Worm (Caenorhabditis elegans) whole organism, mixed stage, embryonic: Measurements from ENCODE around the gene C15B12.3.

Experiments used
- blmp-1 ChIP-seq: fragments of 150-350 bp; optimal IDR thresholded peaks from 2 replicates; lab custom pipeline; 2014; ENCODE audit warnings: missing biosample characterization, missing genetic modification characterization
- cnd-1 ChIP-seq: fragments of 200-800 bp; sonication (Bioruptor generic); optimal IDR thresholded peaks from 2 replicates; lab custom pipeline; 2018; ENCODE audit warnings: mild to moderate bottlenecking, missing genetic modification characterization, missing compliant biosample characterization
- drap-1 ChIP-seq: fragments of 200-800 bp; sonication (Bioruptor generic); optimal IDR thresholded peaks from 3 replicates; lab custom pipeline; 2018; ENCODE audit warnings: mild to moderate bottlenecking, missing genetic modification characterization, missing compliant biosample characterization
- flh-1 ChIP-seq: fragments of 200-800 bp; sonication (Bioruptor generic); optimal IDR thresholded peaks from 2 replicates; lab custom pipeline; 2018; ENCODE audit warnings: mild to moderate bottlenecking, missing genetic modification characterization, moderate library complexity, missing compliant biosample characterization
- tbx-8 ChIP-seq: fragments of 200-800 bp; sonication (Bioruptor generic); optimal IDR thresholded peaks from 2 replicates; lab custom pipeline; 2018; ENCODE audit warnings: mild to moderate bottlenecking, missing genetic modification characterization, moderate library complexity, missing compliant biosample characterization
- unc-120 ChIP-seq: sonication (generic microtip); optimal IDR thresholded peaks from 2 replicates; lab custom pipeline; 2017; ENCODE audit warnings: missing genetic modification characterization, missing compliant biosample characterization; ENCODE audit not compliant: poor library complexity, severe bottlenecking
- unc-62 ChIP-seq: fragments of 150-350 bp; optimal IDR thresholded peaks from 2 replicates; lab custom pipeline; 2014; ENCODE audit warnings: missing biosample characterization, missing genetic modification reagents, missing genetic modification characterization

- no peak for TF ChIP-seq tbx-8 (GFP tag; lab: Kevin White, UChicago)
- no peak for TF ChIP-seq drap-1 (GFP tag; lab: Kevin White, UChicago)
- no peak for TF ChIP-seq unc-62 (GFP tag; lab: Kevin White, UChicago)
- no peak for TF ChIP-seq cnd-1 (tag; lab: Kevin White, UChicago)
- no peak for TF ChIP-seq blmp-1 (tag; lab: Kevin White, UChicago)
- no peak for TF ChIP-seq flh-1 (GFP tag; lab: Kevin White, UChicago)
- TF ChIP-seq unc-120 (tag; lab: Kevin White, UChicago): no peak
Measured at ce11 chrX:6440464-6440863, 26.9 kb downstream of the C15B12.3 start, which contains the start of gene K10C2.14.
